Worm (Caenorhabditis elegans) whole organism, L4 larva: Measurements from ENCODE around the gene T19C4.5.

Experiments used
- D1046.2 ChIP-seq: fragments of 200-800 bp; sonication (Bioruptor generic); IDR thresholded peaks from 2 replicates; pipeline ENCODE4 v1.3.6; 2022; ENCODE audit warnings: missing genetic modification characterization, missing compliant biosample characterization
- T26A8.4 ChIP-seq: fragments of 200-800 bp; sonication (Bioruptor generic); IDR thresholded peaks from 2 replicates; pipeline ENCODE4 v1.3.6; 2022; ENCODE audit warnings: missing genetic modification characterization, missing compliant biosample characterization
- aha-1 ChIP-seq: fragments of 150-350 bp; peaks from one replicate; lab custom pipeline; 2014; ENCODE audit warnings: missing biosample characterization, missing genetic modification characterization
- dpl-1 ChIP-seq: fragments of 150-350 bp; optimal IDR thresholded peaks from 2 replicates; lab custom pipeline; 2014; ENCODE audit warnings: missing biosample characterization, missing genetic modification reagents, missing genetic modification characterization
- egl-27 ChIP-seq: sonication (generic microtip); optimal IDR thresholded peaks from 3 replicates; lab custom pipeline; 2017; ENCODE audit warnings: missing biosample characterization, missing genetic modification reagents, missing genetic modification characterization
- hlh-11 ChIP-seq: fragments of 200-800 bp; sonication (Bioruptor generic); optimal IDR thresholded peaks from 2 replicates; lab custom pipeline; 2018; ENCODE audit warnings: mild to moderate bottlenecking, missing genetic modification characterization, missing compliant biosample characterization
- lin-1 ChIP-seq: fragments of 200-800 bp; sonication (Bioruptor generic); IDR thresholded peaks from 2 replicates; pipeline ENCODE4 v1.3.6; 2022; ENCODE audit warnings: missing genetic modification reagents, missing genetic modification characterization, missing compliant biosample characterization
- lin-13 ChIP-seq: fragments of 150-350 bp; optimal IDR thresholded peaks from 2 replicates; lab custom pipeline; 2014; ENCODE audit warnings: missing biosample characterization, missing genetic modification reagents, missing genetic modification characterization
- nhr-11 ChIP-seq: fragments of 150-350 bp; optimal IDR thresholded peaks from 2 replicates; lab custom pipeline; 2014; ENCODE audit warnings: missing biosample characterization, missing genetic modification characterization
- nhr-42 ChIP-seq: fragments of 200-800 bp; sonication (Bioruptor generic); IDR thresholded peaks from 2 replicates; pipeline ENCODE4 v1.3.6; 2022; ENCODE audit warnings: missing genetic modification characterization, missing compliant biosample characterization
- skn-1 ChIP-seq: fragments of 150-350 bp; optimal IDR thresholded peaks from 2 replicates; lab custom pipeline; 2014; ENCODE audit warnings: missing biosample characterization, missing genetic modification characterization
- snpc-4 ChIP-seq: fragments of 150-350 bp; optimal IDR thresholded peaks from 2 replicates; lab custom pipeline; 2014; ENCODE audit warnings: missing biosample characterization, missing genetic modification characterization
- unc-62 ChIP-seq, 3 experiments: fragments of 150-350 bp in 1 of 3; sonication (generic microtip); optimal IDR thresholded peaks in 2 of 3; peaks in 1 of 3; 1 replicate in 1 of 3; 2 replicates in 2 of 3; lab custom pipeline; 2014 to 2017; ENCODE audit warnings: missing biosample characterization in 3 of 3, missing genetic modification characterization in 3 of 3, missing genetic modification reagents in 3 of 3, missing genotype in 1 of 3

DNA sequence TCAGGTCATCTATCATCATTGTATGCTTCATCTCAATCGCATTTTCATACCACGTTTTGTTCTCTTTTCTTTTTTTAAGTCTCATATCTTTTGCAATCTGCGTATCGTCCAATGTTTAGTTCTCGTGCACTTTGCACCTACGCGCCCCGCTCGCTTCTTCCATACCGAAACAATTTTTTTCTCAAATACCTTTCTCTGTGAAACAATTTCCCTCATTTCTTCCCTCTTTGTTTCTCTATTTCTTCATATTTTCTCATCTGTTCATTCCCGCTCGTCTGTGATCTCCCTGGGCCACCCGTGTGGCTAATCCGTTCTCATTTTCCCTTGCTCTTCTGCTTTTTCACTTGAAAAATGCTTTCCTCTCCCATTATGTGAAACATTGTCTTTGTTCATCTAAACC lies 31.7 kb upstream of the T19C4.5 start:
- no peak for TF ChIP-seq D1046.2
- no peak for TF ChIP-seq egl-27 (tag; lab: Kevin White, UChicago)
- no peak for TF ChIP-seq dpl-1 (GFP tag; lab: Kevin White, UChicago)
- no peak for TF ChIP-seq lin-13
- peak; percentile 20 for TF ChIP-seq nhr-11
- TF ChIP-seq lin-1, result no peak
- no peak for TF ChIP-seq skn-1
- TF ChIP-seq T26A8.4 (GFP tag; lab: Robert Waterston, UW), result no peak
- no peak for TF ChIP-seq snpc-4
- TF ChIP-seq unc-62 (GFP tag; optimal IDR thresholded peaks at IDR 0.05 in 1 of 2; lab: Kevin White, UChicago), result no peak
- no peak for TF ChIP-seq unc-62 (tag; optimal IDR thresholded peaks at IDR 0.05; lab: Kevin White, UChicago)
- TF ChIP-seq nhr-42 (GFP tag; lab: Robert Waterston, UW), result no peak
- peak; percentile 73 for TF ChIP-seq aha-1 (tag; lab: Kevin White, UChicago)
- peak; percentile 62 for TF ChIP-seq hlh-11
